Fruit fly (Drosophila melanogaster): ENCODE data around the gene GILT1.

Gene GILT1

DNA sequence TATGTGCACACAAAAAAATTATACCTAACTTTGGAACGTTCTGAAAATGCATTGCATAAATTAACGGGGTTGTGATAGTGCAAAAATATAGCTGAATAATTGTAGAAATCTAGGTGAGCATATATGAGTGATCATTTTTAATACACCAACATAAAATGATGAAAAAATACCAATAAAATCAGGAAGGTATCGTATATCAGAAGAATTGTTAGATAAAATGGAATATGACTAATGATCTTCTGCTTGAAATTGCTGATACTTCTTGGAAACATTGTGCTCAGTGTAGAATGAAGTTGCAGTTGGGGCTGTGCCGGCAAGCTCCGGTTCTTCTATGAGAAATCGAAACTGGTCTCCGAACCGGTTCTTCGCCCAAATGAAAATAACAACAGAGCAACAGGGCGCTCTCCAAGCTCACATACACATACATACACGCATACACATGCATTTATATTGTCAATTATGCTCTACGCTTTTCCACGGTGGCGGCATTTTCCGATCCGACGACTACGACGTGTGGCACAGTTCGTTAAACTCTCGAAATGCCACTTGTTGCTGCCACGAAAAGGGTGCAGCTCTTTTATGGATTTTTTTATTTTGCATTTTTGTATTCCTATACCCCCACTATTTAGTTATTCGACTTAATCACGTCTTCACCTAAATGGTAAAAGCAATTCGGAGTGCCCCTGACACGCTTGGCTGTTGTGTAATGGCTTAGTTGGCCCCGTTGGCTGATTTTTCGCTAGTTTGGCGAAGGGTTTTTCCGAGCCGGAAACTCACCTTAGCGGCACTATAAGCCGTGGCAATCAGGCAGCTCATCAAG is 550 bp downstream of the GILT1 start (continued):
- TF ChIP-seq pan (optimal IDR thresholded peaks at IDR 0.05), result no peak
- peak in 1 of 2 experiments; percentile 83 for TF ChIP-seq pan (GFP tag; optimal IDR thresholded peaks at IDR 0.05 in 1 of 2, IDR thresholded peaks at IDR 0.05 in 1 of 2)
- no peak for TF ChIP-seq CG7745 (tag; optimal IDR thresholded peaks at IDR 0.05)
- peak; percentile 55 for TF ChIP-seq gro (GFP tag; optimal IDR thresholded peaks at IDR 0.05)
- TF ChIP-seq grn (GFP tag; optimal IDR thresholded peaks at IDR 0.05), result peak; percentile 57
- TF ChIP-seq CG15269 (tag; optimal IDR thresholded peaks at IDR 0.05), result peak; percentile 90
- TF ChIP-seq HLH54F (GFP tag; optimal IDR thresholded peaks at IDR 0.05), result peak; percentile 86
- TF ChIP-seq Xbp1 (GFP tag; optimal IDR thresholded peaks at IDR 0.05), result peak; percentile 90
- peak; percentile 71 for TF ChIP-seq CG3065 (GFP tag; optimal IDR thresholded peaks at IDR 0.05)
- peak; percentile 68; the same call in 1 of the 2 replicates for TF ChIP-seq peb (GFP tag; IDR thresholded peaks at IDR 0.05)
- no peak for TF ChIP-seq bbx (GFP tag; IDR thresholded peaks at IDR 0.05; ENCODE audit: partially characterized antibody)
- TF ChIP-seq CG1529 (GFP tag; optimal IDR thresholded peaks at IDR 0.05), result peak; percentile 89
- TF ChIP-seq CG15514 (GFP tag; optimal IDR thresholded peaks at IDR 0.05), result peak; percentile 80
- peak; percentile 66 for TF ChIP-seq Ravus (GFP tag; IDR thresholded peaks at IDR 0.05)
- TF ChIP-seq run (tag; optimal IDR thresholded peaks at IDR 0.05), result peak; percentile 73
- TF ChIP-seq trh (GFP tag; optimal IDR thresholded peaks at IDR 0.05), result peak; percentile 77
- TF ChIP-seq dimm (GFP tag; IDR thresholded peaks at IDR 0.05), result peak; percentile 11; the same call in 1 of the 2 replicates
- TF ChIP-seq ERR (GFP tag; optimal IDR thresholded peaks at IDR 0.05), result peak; percentile 52
- TF ChIP-seq Sox100B (GFP tag; optimal IDR thresholded peaks at IDR 0.05), result peak; percentile 85
- TF ChIP-seq CG10267 (tag; optimal IDR thresholded peaks at IDR 0.05), result peak; percentile 84
- TF ChIP-seq CG8290 (GFP tag; optimal IDR thresholded peaks at IDR 0.05), result peak; percentile 88
- peak; percentile 58 to 77 for TF ChIP-seq CG8290 (tag; optimal IDR thresholded peaks at IDR 0.05)
- TF ChIP-seq ab (GFP tag; optimal IDR thresholded peaks at IDR 0.05), result peak; percentile 52
- TF ChIP-seq abd-A (tag; optimal IDR thresholded peaks at IDR 0.05), result no peak
- no peak for TF ChIP-seq zen2 (GFP tag; IDR thresholded peaks at IDR 0.05; ENCODE audit: partially characterized antibody)
- peak; percentile 85 for TF ChIP-seq CG9932 (GFP tag; IDR thresholded peaks at IDR 0.05)
- TF ChIP-seq h (optimal IDR thresholded peaks at IDR 0.05), result no peak
- peak; percentile 89 for TF ChIP-seq CG2202 (tag; optimal IDR thresholded peaks at IDR 0.05)
- TF ChIP-seq Ets65A (GFP tag), result peak; percentile 96
- TF ChIP-seq caup (GFP tag; optimal IDR thresholded peaks at IDR 0.05; ENCODE audit: severe bottlenecking), result peak; percentile 84
- peak; percentile 91 for TF ChIP-seq CG1602 (GFP tag; optimal IDR thresholded peaks at IDR 0.05)
- no peak for TF ChIP-seq HmgD (GFP tag; optimal IDR thresholded peaks at IDR 0.05)
- TF ChIP-seq ftz-f1 (GFP tag; optimal IDR thresholded peaks at IDR 0.05), result no peak
- peak; percentile 58 for TF ChIP-seq NFAT (GFP tag; IDR thresholded peaks at IDR 0.05)
- TF ChIP-seq CG34376 (GFP tag; optimal IDR thresholded peaks at IDR 0.05), result no peak
- TF ChIP-seq tup (GFP tag; optimal IDR thresholded peaks at IDR 0.05), result peak; percentile 54
- peak; percentile 75 for TF ChIP-seq CG12071 (GFP tag; optimal IDR thresholded peaks at IDR 0.05)
- TF ChIP-seq exex (tag; optimal IDR thresholded peaks at IDR 0.05), result peak; percentile 12
- TF ChIP-seq ttk (GFP tag; IDR thresholded peaks at IDR 0.05), result peak; percentile 83
- TF ChIP-seq ATbp (GFP tag; optimal IDR thresholded peaks at IDR 0.05), result peak; percentile 79
- peak; percentile 88 for TF ChIP-seq E2f1 (GFP tag; IDR thresholded peaks at IDR 0.05)
- peak; percentile 89 for TF ChIP-seq CHES-1-like (GFP tag; optimal IDR thresholded peaks at IDR 0.05)
- peak; percentile 85 for TF ChIP-seq pho (GFP tag; optimal IDR thresholded peaks at IDR 0.05)
- TF ChIP-seq Eip74EF (GFP tag; optimal IDR thresholded peaks at IDR 0.05), result peak in 1 of 2 experiments; percentile 92
- peak in 1 of 2 experiments; percentile 73 for TF ChIP-seq Hr78 (GFP tag; optimal IDR thresholded peaks at IDR 0.05)
- TF ChIP-seq zfh1 (GFP tag; IDR thresholded peaks at IDR 0.05), result peak; percentile 82
- TF ChIP-seq seq (GFP tag; IDR thresholded peaks at IDR 0.05), result peak; percentile 92
- TF ChIP-seq vvl (GFP tag; IDR thresholded peaks at IDR 0.05), result peak; percentile 89
- no peak; the same call in 2 of the 3 replicates for TF ChIP-seq CG34224 (GFP tag; IDR thresholded peaks at IDR 0.05; ENCODE audit: partially characterized antibody)
- no peak for TF ChIP-seq Sin3A (optimal IDR thresholded peaks at IDR 0.05)
